Fruit fly (Drosophila melanogaster): ENCODE results near the gene CG10301.

The CG10301 gene

DNA sequence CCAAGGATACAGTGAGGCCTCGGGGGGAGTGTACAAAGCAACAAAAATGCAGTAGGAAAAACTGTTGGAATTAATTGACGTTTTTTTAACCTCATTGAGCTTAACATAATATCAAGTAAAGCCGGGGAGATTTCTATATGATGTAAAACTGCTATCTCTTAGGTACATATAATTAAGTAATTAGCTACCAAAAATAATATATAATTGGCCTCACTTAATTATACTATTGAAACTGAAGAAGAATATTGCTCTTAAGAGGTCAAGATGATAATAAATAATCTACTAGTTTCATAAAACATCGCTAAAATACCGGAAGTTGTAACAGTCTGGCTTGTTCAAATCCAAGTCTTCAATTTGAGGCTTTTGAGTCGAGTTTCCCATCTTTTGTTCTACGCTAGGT is 42.5 kb upstream of the CG10301 start (continued):
- TF ChIP-seq CG11762 (GFP tag; optimal IDR thresholded peaks at IDR 0.05; ENCODE audit: insufficient read depth) = no peak
- peak; percentile 26 for TF ChIP-seq Hr4 (GFP tag; optimal IDR thresholded peaks at IDR 0.05)
- TF ChIP-seq CG4318 (GFP tag; optimal IDR thresholded peaks at IDR 0.05) = no peak
- TF ChIP-seq cyc (GFP tag; optimal IDR thresholded peaks at IDR 0.05) = no peak
- no peak for TF ChIP-seq CG8119 (GFP tag; IDR thresholded peaks at IDR 0.05)

DNA sequence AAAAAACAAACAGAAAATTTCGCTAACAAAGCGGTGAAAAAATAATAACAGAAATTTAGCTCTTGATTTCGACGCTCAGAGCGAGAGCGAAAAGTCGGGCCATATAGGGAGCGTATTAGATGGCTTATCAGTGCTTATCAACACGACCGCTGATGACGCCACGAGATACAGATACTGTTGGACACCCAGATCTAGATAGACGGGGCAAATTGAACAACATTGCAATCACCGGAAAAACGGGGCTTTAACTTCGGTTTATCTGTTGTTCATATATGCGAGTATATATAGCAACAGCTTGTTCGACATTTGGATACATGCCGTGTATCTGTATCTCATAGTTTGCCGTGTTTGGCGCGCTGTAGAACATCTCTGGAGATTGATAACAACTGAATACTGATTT is 41.4 kb upstream of the CG10301 start:
- TF ChIP-seq svp (GFP tag) (peak; percentile 32), vri (GFP tag; optimal IDR thresholded peaks at IDR 0.05) (peak; percentile 13), CG11902 (GFP tag; optimal IDR thresholded peaks at IDR 0.05) (no peak)

DNA sequence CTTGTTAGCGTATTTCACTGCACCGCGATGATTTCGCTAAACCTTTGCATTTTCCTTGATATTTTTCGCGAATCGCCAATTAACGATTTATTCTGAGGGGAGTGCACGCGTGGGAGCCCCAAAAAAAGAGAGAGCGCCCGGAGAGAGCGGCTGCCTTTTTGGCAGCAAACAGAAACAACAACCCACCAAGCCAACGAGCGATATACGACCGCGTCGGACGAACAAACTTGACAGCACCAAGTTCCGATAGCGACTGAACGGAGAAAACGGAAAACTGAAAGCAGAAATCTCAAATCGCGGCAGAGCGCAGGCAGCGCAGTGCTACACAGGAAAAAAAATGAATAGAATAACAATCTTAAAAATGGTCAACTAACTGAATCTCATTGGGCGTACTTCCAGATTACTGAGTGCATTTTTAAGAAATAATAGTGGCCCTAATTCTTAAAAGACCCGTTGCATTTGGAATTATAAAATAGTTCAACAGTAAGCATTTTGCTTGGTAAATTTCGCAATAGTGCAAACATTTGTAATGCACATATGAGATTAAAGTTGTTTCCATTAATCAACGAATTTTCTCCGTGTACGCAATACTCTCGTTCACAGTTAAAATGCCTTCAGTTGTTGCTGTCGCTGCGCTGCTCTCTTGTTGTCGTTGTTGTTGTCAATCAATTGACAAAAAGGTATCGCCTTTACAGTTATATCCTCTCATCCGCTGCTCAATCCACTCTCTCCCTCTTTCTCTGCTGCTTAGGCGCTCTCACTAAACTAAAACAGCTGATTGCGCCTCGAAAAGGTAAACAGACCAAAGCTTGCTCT is 40.3 kb upstream of the CG10301 start, which contains the start of gene CG31145:
CG31145 (minus strand) TSS at position 259 of the 816 bp plus-strand sequence.
- peak; percentile 99 for TF ChIP-seq CG11294 (GFP tag; IDR thresholded peaks at IDR 0.05)
- peak; percentile 99 for TF ChIP-seq CG1621 (tag; optimal IDR thresholded peaks at IDR 0.05)
- TF ChIP-seq achi (GFP tag; optimal IDR thresholded peaks at IDR 0.05) = peak; percentile 99
- peak; percentile 100 for TF ChIP-seq Sox14 (GFP tag; optimal IDR thresholded peaks at IDR 0.05)
- TF ChIP-seq Ets21C (GFP tag; optimal IDR thresholded peaks at IDR 0.05) = peak; percentile 99
- peak; percentile 100 for TF ChIP-seq CG10669 (GFP tag; optimal IDR thresholded peaks at IDR 0.05)
- TF ChIP-seq CG15336 (GFP tag; IDR thresholded peaks at IDR 0.05) = peak; percentile 100
- peak; percentile 98 for TF ChIP-seq Eip93F (GFP tag; optimal IDR thresholded peaks at IDR 0.05)
- TF ChIP-seq cyc (GFP tag; optimal IDR thresholded peaks at IDR 0.05) = peak; percentile 99
- TF ChIP-seq dsx (GFP tag; optimal IDR thresholded peaks at IDR 0.05; ENCODE audit: poor library complexity, severe bottlenecking) = peak; percentile 98
- TF ChIP-seq Blimp-1 (GFP tag; optimal IDR thresholded peaks at IDR 0.05) = peak; percentile 98
- peak; percentile 99 for TF ChIP-seq CG6163 (GFP tag; IDR thresholded peaks at IDR 0.05)
- peak; percentile 99 for TF ChIP-seq eg (GFP tag; IDR thresholded peaks at IDR 0.05)
- peak; percentile 100 for TF ChIP-seq Met (GFP tag; optimal IDR thresholded peaks at IDR 0.05)
- TF ChIP-seq CG11762 (GFP tag; optimal IDR thresholded peaks at IDR 0.05; ENCODE audit: insufficient read depth) = peak; percentile 100
- peak; percentile 99 for TF ChIP-seq CG6854 (GFP tag; optimal IDR thresholded peaks at IDR 0.05)
- peak; percentile 100 for TF ChIP-seq OdsH (GFP tag; optimal IDR thresholded peaks at IDR 0.05)
- TF ChIP-seq fd59A (GFP tag; optimal IDR thresholded peaks at IDR 0.05) = peak; percentile 99
- TF ChIP-seq esn (GFP tag; optimal IDR thresholded peaks at IDR 0.05) = peak; percentile 100
- TF ChIP-seq Eip75B (GFP tag; optimal IDR thresholded peaks at IDR 0.05) = peak; percentile 100
- peak; percentile 100 for TF ChIP-seq topi (GFP tag; optimal IDR thresholded peaks at IDR 0.05)
- peak; percentile 100 for TF ChIP-seq CG31627 (GFP tag; optimal IDR thresholded peaks at IDR 0.05)
- TF ChIP-seq CG8319 (GFP tag; optimal IDR thresholded peaks at IDR 0.05) = peak; percentile 99
- peak; percentile 100 for TF ChIP-seq CG4318 (GFP tag; optimal IDR thresholded peaks at IDR 0.05)
- TF ChIP-seq CG7368 (GFP tag; optimal IDR thresholded peaks at IDR 0.05) = peak; percentile 99
- peak; percentile 100 for TF ChIP-seq lz (GFP tag; optimal IDR thresholded peaks at IDR 0.05)
- peak; percentile 100 for TF ChIP-seq CG10631 (GFP tag; optimal IDR thresholded peaks at IDR 0.05)
- TF ChIP-seq acj6 (GFP tag; optimal IDR thresholded peaks at IDR 0.05) = peak; percentile 100
- peak; percentile 99 for TF ChIP-seq CG9139 (GFP tag; optimal IDR thresholded peaks at IDR 0.05)
- peak; percentile 99 for TF ChIP-seq Gug (GFP tag; IDR thresholded peaks at IDR 0.05)
- TF ChIP-seq Sox102F (GFP tag; optimal IDR thresholded peaks at IDR 0.05) = peak; percentile 100
- TF ChIP-seq CG6792 (GFP tag; optimal IDR thresholded peaks at IDR 0.05) = peak; percentile 100
- TF ChIP-seq fd85E (GFP tag; optimal IDR thresholded peaks at IDR 0.05) = peak; percentile 98
- peak; percentile 100 for TF ChIP-seq svp (GFP tag)
- TF ChIP-seq Hr4 (GFP tag; optimal IDR thresholded peaks at IDR 0.05) = peak; percentile 100
- peak; percentile 100 for TF ChIP-seq CG3919 (GFP tag; optimal IDR thresholded peaks at IDR 0.05)
- TF ChIP-seq CG6276 (GFP tag; optimal IDR thresholded peaks at IDR 0.05) = peak; percentile 100
- TF ChIP-seq Lpt (GFP tag; optimal IDR thresholded peaks at IDR 0.05) = peak; percentile 100
- TF ChIP-seq ss (GFP tag; optimal IDR thresholded peaks at IDR 0.05) = peak; percentile 97 to 99
- peak; percentile 98 for TF ChIP-seq vri (GFP tag; optimal IDR thresholded peaks at IDR 0.05)
- TF ChIP-seq CG8119 (GFP tag; IDR thresholded peaks at IDR 0.05) = peak; percentile 100
- TF ChIP-seq Ets96B (tag; optimal IDR thresholded peaks at IDR 0.05) = peak; percentile 99
- peak; percentile 100 for TF ChIP-seq Eip78C (GFP tag)
- TF ChIP-seq Sox15 (GFP tag; optimal IDR thresholded peaks at IDR 0.05) = peak; percentile 100

Data from whole organism, prepupa.